Fruit fly (Drosophila melanogaster) whole organism, adult: ENCODE results near the gene Sfp24Ba.

Experiments
- CG11617 ChIP-seq: fragments of 200-800 bp; sonication (Bioruptor generic); optimal IDR thresholded peaks from 2 replicates; lab custom pipeline; 2017; ENCODE audit warnings: mild to moderate bottlenecking, missing biosample characterization, missing genetic modification reagents, missing genetic modification characterization
- CG12768 ChIP-seq: fragments of 200-800 bp; sonication (Bioruptor generic); optimal IDR thresholded peaks from 2 replicates; lab custom pipeline; 2017; ENCODE audit warnings: missing biosample characterization, missing genetic modification characterization, mild to moderate bottlenecking, moderate library complexity, missing genetic modification reagents
- CG14711 ChIP-seq: fragments of 200-800 bp; sonication (Bioruptor generic); optimal IDR thresholded peaks from 2 replicates; lab custom pipeline; 2018; ENCODE audit warnings: missing biosample characterization, mild to moderate bottlenecking, missing genetic modification characterization, moderate library complexity
- CG1620 ChIP-seq: fragments of 200-800 bp; sonication (Bioruptor generic); optimal IDR thresholded peaks from 2 replicates; lab custom pipeline; 2016; ENCODE audit warnings: missing biosample characterization, missing genetic modification characterization
- CG5204 ChIP-seq: fragments of 200-800 bp; sonication (Bioruptor generic); optimal IDR thresholded peaks from 2 replicates; lab custom pipeline; 2016; ENCODE audit warnings: missing biosample characterization, missing genetic modification characterization
- CG7101 ChIP-seq: fragments of 200-800 bp; sonication (Bioruptor generic); optimal IDR thresholded peaks from 2 replicates; lab custom pipeline; 2018; ENCODE audit warnings: missing biosample characterization, mild to moderate bottlenecking, missing genetic modification characterization, moderate library complexity
- Crg-1 ChIP-seq: fragments of 200-800 bp; sonication (Bioruptor generic); optimal IDR thresholded peaks from 2 replicates; lab custom pipeline; 2016; ENCODE audit warnings: missing biosample characterization, missing genetic modification characterization
- Mnt ChIP-seq: fragments of 200-800 bp; sonication (Bioruptor generic); optimal IDR thresholded peaks from 2 replicates; lab custom pipeline; 2016; ENCODE audit warnings: missing biosample characterization, mild to moderate bottlenecking, missing genetic modification characterization
- bab1 ChIP-seq: fragments of 200-800 bp; sonication (Bioruptor generic); optimal IDR thresholded peaks from 3 replicates; lab custom pipeline; 2019; ENCODE audit warnings: missing biosample characterization, mild to moderate bottlenecking, missing genetic modification characterization, moderate library complexity
- cnc ChIP-seq, 2 experiments: fragments of >200 bp; optimal IDR thresholded peaks; 2 replicates each; lab custom pipeline; 2017
- kay ChIP-seq: fragments of 200-800 bp; sonication (Bioruptor generic); peaks from one replicate; lab custom pipeline; 2016; ENCODE audit warnings: missing biosample characterization, missing genetic modification characterization, borderline replicate concordance
- ovo ChIP-seq: fragments of 200-800 bp; sonication (Bioruptor generic); optimal IDR thresholded peaks from 2 replicates; lab custom pipeline; 2016; ENCODE audit warnings: missing biosample characterization, missing genetic modification characterization
- tj ChIP-seq: fragments of 200-800 bp; sonication (Bioruptor generic); optimal IDR thresholded peaks from 3 replicates; lab custom pipeline; 2017; ENCODE audit warnings: missing biosample characterization, mild to moderate bottlenecking, missing genetic modification characterization, moderate library complexity

DNA sequence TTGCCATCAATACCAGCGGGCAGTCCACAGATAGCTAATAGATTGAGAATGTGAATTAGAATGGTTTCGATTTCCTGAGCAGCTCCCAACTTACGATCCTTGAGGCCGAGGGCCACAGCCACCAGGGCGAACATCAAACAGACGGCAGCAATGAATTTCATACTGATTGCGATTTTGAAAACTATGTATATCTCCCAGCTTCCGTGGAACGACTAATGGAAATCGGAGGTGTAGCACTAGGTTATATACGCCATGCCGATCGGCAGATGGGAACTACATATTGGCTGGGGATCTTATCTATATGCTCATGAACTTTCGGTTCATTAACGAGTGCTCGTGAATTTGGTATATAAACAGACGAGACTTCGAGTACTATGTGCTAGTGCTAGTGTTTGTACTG lies 28.1 kb upstream of the Sfp24Ba start, which contains the start of gene IM33:
- TF ChIP-seq Mnt (GFP tag; lab: Kevin White, UChicago) (no peak), CG14711 (tag; lab: Kevin White, UChicago) (no peak), CG12768 (GFP tag; lab: Kevin White, UChicago) (no peak), cnc (optimal IDR thresholded peaks at IDR 0.05; lab: Kevin White, UChicago) (no peak), kay (GFP tag; lab: Kevin White, UChicago) (no peak), Crg-1 (no peak), bab1 (no peak), ovo (GFP tag; lab: Kevin White, UChicago) (no peak), tj (no peak), CG7101 (tag; lab: Kevin White, UChicago) (no peak), CG1620 (GFP tag; lab: Kevin White, UChicago) (no peak), CG5204 (no peak), CG11617 (GFP tag; lab: Kevin White, UChicago) (no peak)
